Worm (Caenorhabditis elegans) whole organism, L2 larva: ENCODE measurements around the gene degl-1.
A peak's percentile ranks its signal among the peaks of the same experiment; 100 is the strongest.

Experiments used
- ama-1 ChIP-seq: fragments of 150-350 bp; optimal IDR thresholded peaks from 2 replicates; lab custom pipeline; 2018; ENCODE audit warnings: inconsistent platforms
- nhr-237 ChIP-seq: fragments of 150-350 bp; optimal IDR thresholded peaks from 2 replicates; lab custom pipeline; 2014; ENCODE audit warnings: missing biosample characterization, missing genetic modification characterization

- TF ChIP-seq nhr-237 (tag; lab: Kevin White, UChicago): no peak
- TF ChIP-seq ama-1 (lab: Kevin White, UChicago): peak; percentile 81
Observed at ce11 chrIV:14763938-14764718, 7.1 kb downstream of the degl-1 start.
